Fruit fly (Drosophila melanogaster): Measurements from ENCODE around the gene CG14708.

- TF ChIP-seq Abd-B (GFP tag; optimal IDR thresholded peaks at IDR 0.05) (no peak), Hr78 (GFP tag; optimal IDR thresholded peaks at IDR 0.05) (no peak), usp (GFP tag; optimal IDR thresholded peaks at IDR 0.05) (no peak), pan (optimal IDR thresholded peaks at IDR 0.05) (no peak), h (GFP tag; optimal IDR thresholded peaks at IDR 0.05) (no peak), sage (GFP tag; optimal IDR thresholded peaks at IDR 0.05) (no peak), psq (GFP tag; optimal IDR thresholded peaks at IDR 0.05) (no peak), jim (GFP tag; optimal IDR thresholded peaks at IDR 0.05) (no peak), Mio (GFP tag; optimal IDR thresholded peaks at IDR 0.05) (no peak), dmrt93B (GFP tag; optimal IDR thresholded peaks at IDR 0.05) (no peak)
Measured at dm6 chr3R:11564792-11565402, 11.0 kb downstream of the CG14708 start.

Measured in whole organism, wandering third instar larva.